Worm (Caenorhabditis elegans) whole organism, mixed stage, embryonic: ENCODE measurements around the gene math-1.

ENCODE experiments used
- elt-1 ChIP-seq: sonication (generic microtip); optimal IDR thresholded peaks from 2 replicates; lab custom pipeline; 2017; ENCODE audit warnings: missing genetic modification characterization, mild to moderate bottlenecking, missing compliant biosample characterization, antibody characterized with exemption, moderate library complexity, borderline replicate concordance; ENCODE audit not compliant: insufficient read depth
- mab-5 ChIP-seq: fragments of 150-350 bp; optimal IDR thresholded peaks from 2 replicates; lab custom pipeline; 2014; ENCODE audit warnings: missing biosample characterization, missing genetic modification characterization
- sptf-1 ChIP-seq: sonication (generic microtip); optimal IDR thresholded peaks from 2 replicates; lab custom pipeline; 2017; ENCODE audit warnings: mild to moderate bottlenecking, missing genetic modification characterization, moderate library complexity, missing compliant biosample characterization

DNA sequence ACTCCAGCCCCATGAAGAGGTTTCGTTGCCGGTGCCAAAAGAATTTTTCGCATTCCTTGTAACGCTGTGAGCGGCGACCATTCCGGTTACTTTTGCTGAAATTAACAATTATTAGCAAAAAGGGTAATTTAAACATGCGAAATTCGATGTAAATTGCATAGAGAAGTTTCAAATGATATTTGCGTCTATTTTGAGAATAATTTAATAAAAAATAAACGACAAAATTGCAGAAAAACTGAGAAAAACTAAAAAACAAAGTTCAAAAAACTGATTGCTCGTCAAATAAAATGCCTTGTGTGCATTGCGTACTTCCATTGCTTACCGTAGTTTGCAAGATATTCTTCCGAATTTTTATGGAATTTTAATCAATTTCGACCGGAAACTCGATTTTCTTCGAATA, 951 bp downstream of the math-1 start, which contains the start of gene bath-24:
- TF ChIP-seq sptf-1 (tag; lab: Kevin White, UChicago) (no peak), mab-5 (tag; lab: Kevin White, UChicago) (no peak), elt-1 (tag; lab: Kevin White, UChicago) (no peak)
